Worm (Caenorhabditis elegans): ENCODE data around the gene nhr-158.
A peak's percentile ranks its signal among the peaks of the same experiment; 100 is the strongest.

nhr-158 gene

DNA sequence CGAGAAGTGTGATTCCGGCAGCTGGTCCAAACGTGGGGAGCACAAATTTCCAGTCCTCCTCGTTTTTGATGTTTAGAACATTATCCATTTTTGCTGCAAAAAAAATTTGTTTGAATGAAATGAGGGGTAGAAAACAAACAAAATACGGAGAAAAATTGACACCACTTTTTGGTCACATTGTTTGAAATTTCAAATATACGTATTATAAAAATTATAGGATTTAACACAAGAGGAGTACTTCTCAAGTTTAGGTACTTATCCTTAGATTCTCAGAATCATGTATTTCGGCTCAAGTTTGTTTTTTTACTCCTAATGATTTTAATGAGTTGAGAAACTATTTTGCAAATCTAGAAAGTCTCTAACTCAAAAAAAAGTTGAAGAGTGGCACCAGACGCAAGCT is 18.0 kb upstream of the nhr-158 start, which contains the start of gene C17E7.12:
C17E7.12 (minus strand) TSS at position 101 of the 400 bp plus-strand sequence.
- TF ChIP-seq eyg-1 (tag; optimal IDR thresholded peaks at IDR 0.05) (no peak), zip-5 (tag; optimal IDR thresholded peaks at IDR 0.05) (no peak), sox-2 (GFP tag; IDR thresholded peaks at IDR 0.05) (no peak), fkh-6 (tag; optimal IDR thresholded peaks at IDR 0.05) (no peak), hlh-30 (tag; optimal IDR thresholded peaks at IDR 0.05; ENCODE audit: insufficient read depth) (no peak), odd-2 (tag; optimal IDR thresholded peaks at IDR 0.05) (no peak), ceh-34 (tag; optimal IDR thresholded peaks at IDR 0.05) (no peak), C38D4.7 (GFP tag; optimal IDR thresholded peaks at IDR 0.05) (no peak), pha-4 (tag; optimal IDR thresholded peaks at IDR 0.05) (no peak), ceh-48 (tag; optimal IDR thresholded peaks at IDR 0.05) (no peak), npax-4 (tag; optimal IDR thresholded peaks at IDR 0.05) (no peak), madf-2 (tag; optimal IDR thresholded peaks at IDR 0.05) (no peak), syd-9 (tag; optimal IDR thresholded peaks at IDR 0.05) (no peak), lin-11 (tag; optimal IDR thresholded peaks at IDR 0.05) (no peak), T23F11.4 (GFP tag; optimal IDR thresholded peaks at IDR 0.05) (no peak), ceh-24 (tag; optimal IDR thresholded peaks at IDR 0.05) (no peak), hlh-8 (tag; optimal IDR thresholded peaks at IDR 0.05) (no peak)

DNA sequence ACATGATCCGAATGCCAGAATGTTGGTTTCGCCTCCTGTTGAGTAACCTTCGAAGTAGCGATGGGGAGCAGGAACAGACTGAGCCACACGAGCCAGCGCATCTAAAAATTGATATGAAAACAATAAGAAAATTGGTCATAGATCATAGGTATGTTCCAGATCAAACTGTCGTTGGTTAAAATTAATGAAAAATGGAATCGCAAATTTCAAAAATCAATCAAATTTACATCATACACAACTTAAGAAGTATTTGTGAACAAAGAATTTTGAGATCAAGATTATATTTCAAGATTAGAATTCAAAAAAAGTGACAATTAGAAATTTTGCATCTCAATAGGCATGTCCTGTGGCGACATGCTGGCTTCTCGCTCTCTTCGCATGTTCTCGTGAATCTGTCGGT is 16.8 kb upstream of the nhr-158 start, which contains the start of gene C17E7.9:
C17E7.9 (minus strand) TSS at position 101 of the 400 bp plus-strand sequence.
- TF ChIP-seq pha-2 (tag; optimal IDR thresholded peaks at IDR 0.05) (no peak), nhr-11 (tag; optimal IDR thresholded peaks at IDR 0.05) (no peak), ceh-22 (tag; optimal IDR thresholded peaks at IDR 0.05) (no peak)

DNA sequence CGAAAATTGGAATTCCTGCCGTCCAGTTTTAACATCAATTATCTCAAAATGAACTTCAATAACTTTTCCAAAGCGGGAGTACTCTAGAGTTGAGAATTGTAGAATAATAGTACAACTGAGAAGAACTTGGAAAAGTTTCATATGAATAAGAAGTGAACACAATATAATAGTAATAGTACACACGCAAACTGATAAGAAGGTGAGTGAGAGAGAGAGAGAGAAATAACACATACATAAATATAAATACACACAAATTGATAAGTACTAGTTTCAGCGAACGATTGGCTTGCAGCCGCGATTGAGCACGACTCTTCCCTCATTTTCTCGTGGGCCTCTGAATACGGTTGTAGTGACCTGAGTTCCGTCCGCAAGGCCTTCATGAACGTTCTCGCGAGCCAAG is 15.2 kb upstream of the nhr-158 start, which contains the start of gene C17E7.13:
C17E7.13 (minus strand) TSS at position 176 of the 400 bp plus-strand sequence.
- TF ChIP-seq pha-2 (tag; optimal IDR thresholded peaks at IDR 0.05) (no peak), elt-2 (tag; optimal IDR thresholded peaks at IDR 0.05) (peak; percentile 16), ahr-1 (tag; optimal IDR thresholded peaks at IDR 0.05) (no peak)

DNA sequence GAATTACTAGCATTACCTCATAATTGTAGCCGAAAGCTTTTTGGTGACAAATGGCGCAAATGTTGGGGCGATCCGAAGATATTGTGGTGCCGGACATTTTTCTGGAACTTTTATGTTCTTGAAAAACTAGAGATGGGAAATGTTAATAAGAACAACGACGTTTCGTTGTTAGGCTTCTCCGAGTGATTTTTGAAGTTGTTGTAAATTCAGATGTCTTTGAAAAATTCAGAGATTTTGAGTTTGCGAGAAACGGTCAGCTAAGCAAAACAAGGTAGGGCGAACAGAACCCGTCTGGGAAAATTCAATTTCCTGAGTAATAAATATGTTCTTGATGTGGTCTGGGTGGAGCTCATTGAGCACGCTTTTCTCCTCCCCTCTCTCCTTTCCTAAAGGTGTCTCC is 12.2 kb upstream of the nhr-158 start, which contains the start of gene nhr-124:
nhr-124 (minus strand) TSS at position 101 of the 400 bp plus-strand sequence.
- TF ChIP-seq fkh-10 (GFP tag; optimal IDR thresholded peaks at IDR 0.05) (no peak), ceh-18 (tag; optimal IDR thresholded peaks at IDR 0.05) (no peak), ama-1 (optimal IDR thresholded peaks at IDR 0.05) (no peak), nfya-1 (tag; optimal IDR thresholded peaks at IDR 0.05) (no peak), hlh-8 (tag; optimal IDR thresholded peaks at IDR 0.05) (no peak), elt-2 (tag; optimal IDR thresholded peaks at IDR 0.05) (no peak), ceh-6 (GFP tag; optimal IDR thresholded peaks at IDR 0.05) (no peak), ahr-1 (tag; optimal IDR thresholded peaks at IDR 0.05) (no peak), gmeb-2 (tag; optimal IDR thresholded peaks at IDR 0.05) (no peak), Y22D7AL.16 (tag; optimal IDR thresholded peaks at IDR 0.05) (no peak), rnt-1 (tag; optimal IDR thresholded peaks at IDR 0.05) (no peak)

DNA sequence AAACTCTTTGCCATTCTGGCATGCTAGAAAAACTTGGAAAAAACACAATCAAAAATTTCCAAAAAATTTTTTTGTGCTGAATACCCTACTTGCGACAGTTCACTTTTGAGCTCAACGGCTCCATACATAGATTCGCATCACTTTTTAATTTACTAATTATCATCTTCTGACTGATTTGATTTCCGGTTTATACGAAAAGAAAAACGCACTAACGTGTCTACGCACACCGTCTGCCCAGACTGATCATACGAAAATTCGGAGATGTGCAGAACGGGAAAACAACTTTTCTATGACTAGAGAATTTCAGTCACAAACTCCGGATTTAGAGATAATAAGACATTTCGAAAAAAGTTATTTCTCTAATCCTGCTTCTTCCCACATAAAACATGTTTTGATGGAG is 10.6 kb upstream of the nhr-158 start:
- TF ChIP-seq sdc-2 (tag; optimal IDR thresholded peaks at IDR 0.05) (no peak), hlh-15 (tag; optimal IDR thresholded peaks at IDR 0.05) (no peak), elt-4 (tag; optimal IDR thresholded peaks at IDR 0.05) (no peak), ama-1 (optimal IDR thresholded peaks at IDR 0.05) (no peak), ceh-9 (tag; optimal IDR thresholded peaks at IDR 0.05) (no peak), che-1 (tag; optimal IDR thresholded peaks at IDR 0.05) (no peak), hlh-6 (tag; optimal IDR thresholded peaks at IDR 0.05) (no peak), mec-3 (tag; optimal IDR thresholded peaks at IDR 0.05; ENCODE audit: borderline replicate concordance) (no peak), pax-1 (tag; optimal IDR thresholded peaks at IDR 0.05) (no peak), K02D7.2 (tag; optimal IDR thresholded peaks at IDR 0.05) (no peak), npax-4 (tag; optimal IDR thresholded peaks at IDR 0.05) (no peak), fkh-10 (GFP tag; optimal IDR thresholded peaks at IDR 0.05) (no peak), ceh-48 (tag; optimal IDR thresholded peaks at IDR 0.05) (no peak), fkh-6 (tag; optimal IDR thresholded peaks at IDR 0.05) (no peak)
